Fruit fly (Drosophila melanogaster) whole organism, embryonic: Measurements from ENCODE around the gene Bili.

ENCODE experiments used
- Blimp-1 ChIP-seq: fragments of 200-800 bp; sonication (Bioruptor generic); optimal IDR thresholded peaks from 3 replicates; lab custom pipeline; 2018; ENCODE audit warnings: missing biosample characterization, missing genetic modification characterization, mild to moderate bottlenecking, moderate library complexity, missing genetic modification reagents
- Bteb2 ChIP-seq: fragments of 200-800 bp; sonication (Bioruptor generic); optimal IDR thresholded peaks from 2 replicates; lab custom pipeline; 2016; ENCODE audit warnings: missing biosample characterization, missing genetic modification characterization
- CG10274 ChIP-seq: fragments of 200-800 bp; sonication (Bioruptor generic); optimal IDR thresholded peaks from 3 replicates; lab custom pipeline; 2017; ENCODE audit warnings: missing biosample characterization, mild to moderate bottlenecking, missing genetic modification characterization
- CG1233 ChIP-seq: fragments of 200-800 bp; sonication (Bioruptor generic); optimal IDR thresholded peaks from 4 replicates; lab custom pipeline; 2018; ENCODE audit warnings: missing biosample characterization, mild to moderate bottlenecking, missing genetic modification characterization
- CG1603 ChIP-seq: fragments of 200-800 bp; sonication (Bioruptor generic); optimal IDR thresholded peaks from 2 replicates; lab custom pipeline; 2019; ENCODE audit warnings: missing biosample characterization, mild to moderate bottlenecking, missing genetic modification characterization, moderate library complexity
- CG17359 ChIP-seq: fragments of 200-800 bp; sonication (Bioruptor generic); optimal IDR thresholded peaks from 3 replicates; lab custom pipeline; 2018; ENCODE audit warnings: missing biosample characterization, mild to moderate bottlenecking, missing genetic modification characterization, moderate library complexity
- CG17802 ChIP-seq: fragments of 200-800 bp; sonication (Bioruptor generic); optimal IDR thresholded peaks from 2 replicates; lab custom pipeline; 2018; ENCODE audit warnings: missing biosample characterization, mild to moderate bottlenecking, missing genetic modification characterization, moderate library complexity
- CG1832 ChIP-seq: fragments of 200-800 bp; sonication (Bioruptor generic); optimal IDR thresholded peaks from 2 replicates; lab custom pipeline; 2017; ENCODE audit warnings: missing biosample characterization, mild to moderate bottlenecking, missing genetic modification characterization, inconsistent platforms
- CG2712 ChIP-seq: fragments of 200-800 bp; optimal IDR thresholded peaks from 3 replicates; lab custom pipeline; 2019; ENCODE audit warnings: missing biosample characterization, mild to moderate bottlenecking, missing genetic modification characterization, moderate library complexity
- CG32772 ChIP-seq: fragments of 200-800 bp; sonication (Bioruptor generic); IDR thresholded peaks from 2 replicates; pipeline ENCODE4 v1.3.6; 2022; ENCODE audit warnings: missing biosample characterization, missing genetic modification characterization
- CG33557 ChIP-seq: fragments of 200-800 bp; sonication (Bioruptor generic); optimal IDR thresholded peaks from 2 replicates; lab custom pipeline; 2019; ENCODE audit warnings: missing biosample characterization, mild to moderate bottlenecking, missing genetic modification characterization, moderate library complexity
- CG43689 ChIP-seq: fragments of 200-800 bp; sonication (Bioruptor generic); IDR thresholded peaks from 2 replicates; pipeline ENCODE4 v1.3.6; 2022; ENCODE audit warnings: missing biosample characterization, missing genetic modification characterization
- CG6254 ChIP-seq: fragments of 200-800 bp; sonication (Bioruptor generic); optimal IDR thresholded peaks from 3 replicates; lab custom pipeline; 2017; ENCODE audit warnings: mild to moderate bottlenecking, missing biosample characterization, missing genetic modification reagents, missing genetic modification characterization
- CG7357 ChIP-seq: fragments of 200-800 bp; sonication (Bioruptor generic); IDR thresholded peaks from 3 replicates; pipeline ENCODE4 v1.3.6; 2022; ENCODE audit warnings: missing biosample characterization, missing genetic modification characterization
- CG7987 ChIP-seq: fragments of 200-800 bp; sonication (Bioruptor generic); optimal IDR thresholded peaks from 2 replicates; lab custom pipeline; 2018; ENCODE audit warnings: missing biosample characterization, mild to moderate bottlenecking, missing genetic modification characterization, moderate library complexity
- CG8478 ChIP-seq: fragments of >200 bp; optimal IDR thresholded peaks from 2 replicates; lab custom pipeline; 2018
- CG8924 ChIP-seq: fragments of 200-800 bp; optimal IDR thresholded peaks from 3 replicates; lab custom pipeline; 2019; ENCODE audit warnings: missing biosample characterization, mild to moderate bottlenecking, missing genetic modification characterization, moderate library complexity
- CG9609 ChIP-seq: fragments of 200-800 bp; sonication (Bioruptor generic); optimal IDR thresholded peaks from 3 replicates; lab custom pipeline; 2016; ENCODE audit warnings: missing biosample characterization, missing genetic modification characterization
- CoRest ChIP-seq: fragments of 200-800 bp; sonication (Bioruptor generic); optimal IDR thresholded peaks from 3 replicates; lab custom pipeline; 2018; ENCODE audit warnings: missing biosample characterization, mild to moderate bottlenecking, missing genetic modification characterization, moderate library complexity
- Dip3 ChIP-seq: fragments of 200-800 bp; sonication (Bioruptor generic); optimal IDR thresholded peaks from 3 replicates; lab custom pipeline; 2016; ENCODE audit warnings: missing biosample characterization, missing genetic modification characterization
- E2f1 ChIP-seq: fragments of 200-800 bp; sonication (Bioruptor generic); IDR thresholded peaks from 2 replicates; pipeline ENCODE4 v1.3.6; 2022; ENCODE audit warnings: missing biosample characterization, missing genetic modification characterization
- Fer3 ChIP-seq: fragments of 200-800 bp; sonication (Bioruptor generic); optimal IDR thresholded peaks from 2 replicates; lab custom pipeline; 2018; ENCODE audit warnings: missing biosample characterization, mild to moderate bottlenecking, missing genetic modification characterization, moderate library complexity
- HLH4C ChIP-seq: fragments of 200-800 bp; sonication (Bioruptor generic); IDR thresholded peaks from 3 replicates; pipeline ENCODE4 v1.3.6; 2022; ENCODE audit warnings: missing biosample characterization, missing genetic modification characterization; ENCODE audit not compliant: partially characterized antibody
- Hr51 ChIP-seq, 2 experiments: fragments of 200-800 bp; sonication (Bioruptor generic); optimal IDR thresholded peaks; 2 replicates in 1 of 2; 3 replicates in 1 of 2; lab custom pipeline; 2016 to 2018; ENCODE audit warnings: missing biosample characterization in 2 of 2, missing genetic modification characterization in 2 of 2, mild to moderate bottlenecking in 1 of 2, moderate library complexity in 1 of 2
- Lim3 ChIP-seq: fragments of 200-800 bp; sonication (Bioruptor generic); IDR thresholded peaks from 2 replicates; pipeline ENCODE4 v1.3.6; 2022; ENCODE audit warnings: missing biosample characterization, missing genetic modification characterization
- MTF-1 ChIP-seq: fragments of 200-800 bp; sonication (Bioruptor generic); optimal IDR thresholded peaks from 2 replicates; lab custom pipeline; 2018; ENCODE audit warnings: missing biosample characterization, mild to moderate bottlenecking, missing genetic modification characterization, borderline replicate concordance
- Neu2 ChIP-seq: fragments of 200-800 bp; sonication (Bioruptor generic); optimal IDR thresholded peaks from 3 replicates; lab custom pipeline; 2016; ENCODE audit warnings: missing biosample characterization, missing genetic modification characterization, borderline replicate concordance
- Rfx ChIP-seq: fragments of 200-800 bp; sonication (Bioruptor generic); IDR thresholded peaks from 2 replicates; pipeline ENCODE4 v1.3.6; 2022; ENCODE audit warnings: missing biosample characterization, missing genetic modification characterization
- Ssrp ChIP-seq: fragments of 200-800 bp; sonication (Bioruptor generic); optimal IDR thresholded peaks from 2 replicates; lab custom pipeline; 2018; ENCODE audit warnings: missing biosample characterization, mild to moderate bottlenecking, missing genetic modification characterization, moderate library complexity
- ase ChIP-seq: fragments of 200-800 bp; sonication (Bioruptor generic); IDR thresholded peaks from 3 replicates; pipeline ENCODE4 v1.3.6; 2022; ENCODE audit warnings: missing biosample characterization, missing genetic modification characterization
- ato ChIP-seq: fragments of 200-800 bp; sonication (Bioruptor generic); IDR thresholded peaks from 2 replicates; pipeline ENCODE4 v1.3.6; 2022; ENCODE audit warnings: missing biosample characterization, missing genetic modification characterization; ENCODE audit not compliant: partially characterized antibody
- corto ChIP-seq: fragments of 200-800 bp; sonication (Bioruptor generic); optimal IDR thresholded peaks from 2 replicates; lab custom pipeline; 2016; ENCODE audit warnings: missing biosample characterization, mild to moderate bottlenecking, missing genetic modification characterization, moderate library complexity
- cwo ChIP-seq: fragments of 200-800 bp; sonication (Bioruptor generic); optimal IDR thresholded peaks from 3 replicates; lab custom pipeline; 2017; ENCODE audit warnings: missing biosample characterization, missing genetic modification characterization, mild to moderate bottlenecking, moderate library complexity, missing genetic modification reagents
- dati ChIP-seq: fragments of 200-800 bp; sonication (Bioruptor generic); IDR thresholded peaks from 2 replicates; pipeline ENCODE4 v1.3.6; 2022; ENCODE audit warnings: missing biosample characterization, missing genetic modification characterization
- dpn ChIP-seq, 2 experiments: fragments of 200-800 bp; sonication (Bioruptor generic); optimal IDR thresholded peaks; 3 replicates each; lab custom pipeline; 2016; ENCODE audit warnings: missing biosample characterization in 2 of 2, missing genetic modification characterization in 2 of 2
- ftz-f1 ChIP-seq: fragments of 200-800 bp; sonication (Bioruptor generic); optimal IDR thresholded peaks from 2 replicates; lab custom pipeline; 2016; ENCODE audit warnings: missing biosample characterization, missing genetic modification characterization
- fu2 ChIP-seq: fragments of 200-800 bp; sonication (Bioruptor generic); optimal IDR thresholded peaks from 2 replicates; lab custom pipeline; 2016; ENCODE audit warnings: missing biosample characterization, missing genetic modification characterization
- gcm2 ChIP-seq: fragments of 200-800 bp; sonication (Bioruptor generic); optimal IDR thresholded peaks from 2 replicates; lab custom pipeline; 2016; ENCODE audit warnings: missing biosample characterization, missing genetic modification characterization
- insv ChIP-seq, 2 experiments: fragments of 200-800 bp; sonication (Bioruptor generic); optimal IDR thresholded peaks; 3 replicates each; lab custom pipeline; 2016 to 2018; ENCODE audit warnings: missing biosample characterization in 2 of 2, missing genetic modification characterization in 2 of 2
- inv ChIP-seq: fragments of 200-800 bp; sonication (Bioruptor generic); IDR thresholded peaks from 2 replicates; pipeline ENCODE4 v1.3.6; 2022; ENCODE audit warnings: missing biosample characterization, missing genetic modification characterization; ENCODE audit not compliant: partially characterized antibody
- kni ChIP-seq: fragments of 200-800 bp; sonication (Bioruptor generic); optimal IDR thresholded peaks from 3 replicates; lab custom pipeline; 2017; ENCODE audit warnings: mild to moderate bottlenecking, missing biosample characterization, missing genetic modification reagents, missing genetic modification characterization
- lov ChIP-seq, 2 experiments: fragments of 200-800 bp in 1 of 2; fragments of >200 bp in 1 of 2; sonication (Bioruptor generic) in 1 of 2; IDR thresholded peaks in 1 of 2; optimal IDR thresholded peaks in 1 of 2; 2 replicates in 1 of 2; 3 replicates in 1 of 2; pipeline versions ENCODE4 v1.3.6 to Lab custom; 2017 to 2022; ENCODE audit warnings: missing biosample characterization in 1 of 2, missing genetic modification characterization in 1 of 2
- oc ChIP-seq: fragments of 200-800 bp; sonication (Bioruptor generic); optimal IDR thresholded peaks from 2 replicates; lab custom pipeline; 2018; ENCODE audit warnings: missing biosample characterization, mild to moderate bottlenecking, missing genetic modification characterization, moderate library complexity
- onecut ChIP-seq: fragments of 200-800 bp; sonication (Bioruptor generic); IDR thresholded peaks from 2 replicates; pipeline ENCODE4 v1.3.6; 2022; ENCODE audit warnings: missing biosample characterization, missing genetic modification characterization
- pnt ChIP-seq: fragments of 200-800 bp; sonication (Bioruptor generic); optimal IDR thresholded peaks from 3 replicates; lab custom pipeline; 2016; ENCODE audit warnings: missing biosample characterization, missing genetic modification characterization
- salm ChIP-seq: fragments of 200-800 bp; sonication (Bioruptor generic); optimal IDR thresholded peaks from 2 replicates; lab custom pipeline; 2018; ENCODE audit warnings: missing biosample characterization, mild to moderate bottlenecking, missing genetic modification characterization
- vnd ChIP-seq: fragments of 200-800 bp; sonication (Bioruptor generic); IDR thresholded peaks from 3 replicates; pipeline ENCODE4 v1.3.6; 2022; ENCODE audit warnings: missing biosample characterization, missing genetic modification characterization; ENCODE audit not compliant: partially characterized antibody
- zfh2 ChIP-seq: fragments of 200-800 bp; sonication (Bioruptor generic); optimal IDR thresholded peaks from 2 replicates; lab custom pipeline; 2016; ENCODE audit warnings: missing biosample characterization, missing genetic modification characterization

Gene Bili

DNA sequence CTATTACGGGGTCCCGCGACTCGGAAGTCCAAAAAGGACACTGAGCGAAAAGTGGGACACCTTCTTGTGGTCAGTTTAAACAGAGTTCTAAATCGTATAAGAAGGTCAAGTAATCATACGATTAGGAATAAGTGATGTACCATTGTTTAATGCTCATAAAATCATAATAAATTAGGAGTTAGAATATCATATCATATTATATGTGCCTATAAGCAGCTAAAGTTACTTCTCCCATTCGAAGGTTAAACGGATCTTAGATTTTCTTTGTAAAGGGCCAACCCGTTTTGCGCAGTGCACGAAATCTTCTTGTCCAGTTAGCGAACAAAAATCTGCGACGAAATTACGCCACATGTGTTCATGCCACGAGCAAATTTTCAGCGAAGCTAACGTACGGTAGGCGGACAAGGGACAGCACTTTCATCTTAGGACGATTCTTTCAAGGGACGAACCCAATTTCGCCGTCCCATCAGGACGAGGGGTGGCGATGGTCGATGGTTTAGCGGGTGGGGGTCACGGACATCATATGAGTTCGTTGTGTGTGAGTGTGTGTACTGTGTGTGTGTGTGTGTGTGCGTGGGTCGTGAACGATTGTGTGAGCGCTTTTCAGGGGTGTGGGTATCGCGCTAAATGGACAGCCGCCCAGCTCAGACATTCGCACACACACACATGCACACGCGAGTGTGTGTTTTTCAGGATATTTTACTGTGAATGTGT lies 37.3 kb downstream of the Bili start (continued):
- TF ChIP-seq HLH4C (GFP tag; lab: Robert Waterston, UW) (no peak), CG10274 (GFP tag; lab: Kevin White, UChicago) (peak; percentile 15), Fer3 (peak; percentile 29), Bteb2 (GFP tag; lab: Kevin White, UChicago) (no peak), kni (GFP tag; lab: Kevin White, UChicago) (no peak), CG6254 (GFP tag; lab: Kevin White, UChicago) (peak; percentile 38), ase (no peak; the same call in 2 of the 3 replicates), E2f1 (GFP tag; lab: Robert Waterston, UW) (peak; percentile 31; the same call in 1 of the 2 replicates), CG17359 (tag; lab: Kevin White, UChicago) (peak; percentile 46), ftz-f1 (GFP tag; lab: Kevin White, UChicago) (no peak), CG1832 (GFP tag; lab: Kevin White, UChicago) (no peak), CG8924 (peak; percentile 37), CG43689 (GFP tag; lab: Robert Waterston, UW) (no peak), Neu2 (GFP tag; lab: Kevin White, UChicago) (no peak), pnt (GFP tag; lab: Kevin White, UChicago) (peak; percentile 20), Rfx (GFP tag; lab: Robert Waterston, UW) (peak; percentile 36; the same call in 1 of the 2 replicates), CG33557 (GFP tag; lab: Kevin White, UChicago) (no peak), MTF-1 (GFP tag; lab: Kevin White, UChicago) (no peak), CG17802 (tag; lab: Kevin White, UChicago) (no peak), salm (no peak), cwo (peak; percentile 36), corto (GFP tag; lab: Kevin White, UChicago) (no peak), oc (tag; lab: Kevin White, UChicago) (no peak), gcm2 (GFP tag; lab: Kevin White, UChicago) (no peak), CG7987 (GFP tag; lab: Kevin White, UChicago) (no peak), Dip3 (GFP tag; lab: Kevin White, UChicago) (peak; percentile 32), CG2712 (tag; lab: Kevin White, UChicago) (peak; percentile 60), Hr51 (GFP tag; optimal IDR thresholded peaks at IDR 0.05; lab: Kevin White, UChicago) (peak in 1 of 2 experiments; percentile 52), onecut (GFP tag; lab: Robert Waterston, UW) (0 out of 2 replicates have a peak, but pooled peaks have one; percentile 20), insv (GFP tag; optimal IDR thresholded peaks at IDR 0.05; lab: Kevin White, UChicago) (no peak), inv (GFP tag; lab: Robert Waterston, UW) (no peak), CG9609 (GFP tag; lab: Kevin White, UChicago) (no peak), dpn (GFP tag; optimal IDR thresholded peaks at IDR 0.05; lab: Kevin White, UChicago) (peak; percentile 12 to 19), dati (GFP tag; lab: Robert Waterston, UW) (no peak), vnd (GFP tag; lab: Robert Waterston, UW) (no peak), CG32772 (0 out of 2 replicates have a peak, but pooled peaks have one; percentile 34), zfh2 (peak; percentile 4), Lim3 (GFP tag; lab: Robert Waterston, UW) (no peak), CG1603 (tag; lab: Kevin White, UChicago) (peak; percentile 41), CG7357 (GFP tag; lab: Robert Waterston, UW) (no peak), CoRest (tag; lab: Kevin White, UChicago) (peak; percentile 65), Blimp-1 (GFP tag; lab: Kevin White, UChicago) (peak; percentile 36), ato (no peak), CG1233 (GFP tag; lab: Kevin White, UChicago) (peak; percentile 19), CG8478 (no peak), Ssrp (tag; lab: Kevin White, UChicago) (peak; percentile 31), fu2 (no peak), lov (optimal IDR thresholded peaks at IDR 0.05; lab: Kevin White, UChicago) (no peak), lov (GFP tag; IDR thresholded peaks at IDR 0.05; lab: Robert Waterston, UW) (no peak)
